Worm (Caenorhabditis elegans): ENCODE results near the gene sfxn-1.4.

sfxn-1.4 gene

DNA sequence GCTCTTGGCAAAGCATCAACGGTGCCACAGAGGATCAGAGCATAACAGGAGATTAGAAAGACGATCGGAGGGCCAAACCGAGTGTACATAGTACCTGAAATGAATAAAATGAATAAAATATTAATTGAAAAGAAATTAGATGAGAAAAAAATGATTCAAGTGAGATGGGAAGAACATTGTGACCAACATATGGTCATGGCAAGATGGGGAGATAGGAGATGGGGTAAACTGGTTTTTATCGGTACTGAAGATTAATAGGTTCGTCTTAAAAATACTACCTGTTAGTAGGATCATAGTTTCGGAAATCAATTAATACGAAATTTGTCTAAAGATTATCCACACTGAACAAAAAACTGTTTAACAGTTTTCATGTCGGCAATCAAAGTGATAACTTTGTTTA lies 24.0 kb downstream of the sfxn-1.4 start, which contains the start of gene nep-1:
Gene nep-1, minus strand, starts transcription at position 101 of the 400 bp plus-strand sequence.
- TF ChIP-seq ztf-16 (tag; optimal IDR thresholded peaks at IDR 0.05) (no peak), eyg-1 (tag; optimal IDR thresholded peaks at IDR 0.05) (no peak), Y22D7AL.16 (tag; optimal IDR thresholded peaks at IDR 0.05) (no peak), unc-55 (GFP tag; optimal IDR thresholded peaks at IDR 0.05) (no peak), K09A11.1 (tag; optimal IDR thresholded peaks at IDR 0.05; ENCODE audit: insufficient read depth) (no peak), ceh-18 (tag; optimal IDR thresholded peaks at IDR 0.05) (no peak)

DNA sequence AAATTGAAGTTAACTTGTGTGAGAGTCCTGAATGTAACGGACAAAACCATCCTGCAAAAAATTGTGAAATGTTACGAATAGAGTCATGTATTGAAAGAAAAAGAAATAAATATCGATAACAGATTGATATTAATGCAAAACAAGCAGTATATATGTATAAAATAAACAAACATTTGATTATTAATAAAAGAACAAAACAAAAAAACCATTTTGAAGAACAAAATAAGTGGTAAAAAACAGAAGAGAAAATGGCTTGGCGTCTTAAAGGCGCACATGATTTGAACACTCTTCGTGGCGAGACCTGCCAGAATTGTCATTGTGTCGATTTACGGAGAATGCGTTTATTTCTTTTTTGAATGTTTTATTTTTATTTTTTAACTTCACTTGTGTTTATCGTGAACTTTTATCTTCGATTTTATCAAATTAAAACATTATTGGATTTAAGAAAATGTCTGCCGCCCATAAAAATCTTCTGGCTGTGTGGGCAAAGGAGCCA lies 28.3 kb downstream of the sfxn-1.4 start, which contains the start of the genes rad-23 and rpn-12:
Gene rad-23, minus strand, starts transcription at position 51 of the 496 bp plus-strand sequence.
Gene rpn-12, plus strand, starts transcription at position 446 of the 496 bp plus-strand sequence.
- TF ChIP-seq C38D4.7 (GFP tag; optimal IDR thresholded peaks at IDR 0.05) (no peak), hlh-30 (tag; optimal IDR thresholded peaks at IDR 0.05; ENCODE audit: insufficient read depth) (peak; percentile 0), nfya-1 (tag; optimal IDR thresholded peaks at IDR 0.05) (peak; percentile 29), unc-42 (tag; optimal IDR thresholded peaks at IDR 0.05) (peak; percentile 47), ceh-31 (tag; optimal IDR thresholded peaks at IDR 0.05) (peak; percentile 29)

DNA sequence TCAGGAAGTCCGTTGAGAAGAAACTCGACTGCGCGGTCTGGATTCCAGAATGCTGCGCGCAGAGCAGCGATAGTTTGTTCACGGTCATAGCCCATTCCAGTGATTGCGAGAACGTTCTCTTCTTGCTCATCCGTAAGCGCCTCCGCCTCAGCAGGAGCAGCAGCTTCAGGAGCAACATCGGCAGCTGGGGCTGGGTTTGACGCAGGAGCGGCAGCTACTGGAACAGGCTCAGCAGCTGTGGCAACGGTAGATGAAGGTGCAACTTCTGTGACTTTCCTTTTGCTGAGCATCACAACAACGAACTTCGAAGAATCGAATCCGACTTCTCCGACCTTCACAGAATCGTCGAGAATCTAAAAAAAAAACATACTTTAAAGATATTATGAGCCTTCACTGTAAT lies 28.9 kb downstream of the sfxn-1.4 start:
- TF ChIP-seq rnt-1 (tag; optimal IDR thresholded peaks at IDR 0.05): no peak
- no peak for TF ChIP-seq fkh-6 (tag; optimal IDR thresholded peaks at IDR 0.05)
- no peak for TF ChIP-seq Y22D7AL.16 (tag; optimal IDR thresholded peaks at IDR 0.05)
- no peak for TF ChIP-seq C38D4.7 (GFP tag; optimal IDR thresholded peaks at IDR 0.05)
- no peak for TF ChIP-seq ahr-1 (tag; optimal IDR thresholded peaks at IDR 0.05)
- no peak for TF ChIP-seq gmeb-2 (tag; optimal IDR thresholded peaks at IDR 0.05)
- no peak for TF ChIP-seq T23F11.4 (GFP tag; optimal IDR thresholded peaks at IDR 0.05)
- TF ChIP-seq ttx-3 (tag; optimal IDR thresholded peaks at IDR 0.05): no peak

DNA sequence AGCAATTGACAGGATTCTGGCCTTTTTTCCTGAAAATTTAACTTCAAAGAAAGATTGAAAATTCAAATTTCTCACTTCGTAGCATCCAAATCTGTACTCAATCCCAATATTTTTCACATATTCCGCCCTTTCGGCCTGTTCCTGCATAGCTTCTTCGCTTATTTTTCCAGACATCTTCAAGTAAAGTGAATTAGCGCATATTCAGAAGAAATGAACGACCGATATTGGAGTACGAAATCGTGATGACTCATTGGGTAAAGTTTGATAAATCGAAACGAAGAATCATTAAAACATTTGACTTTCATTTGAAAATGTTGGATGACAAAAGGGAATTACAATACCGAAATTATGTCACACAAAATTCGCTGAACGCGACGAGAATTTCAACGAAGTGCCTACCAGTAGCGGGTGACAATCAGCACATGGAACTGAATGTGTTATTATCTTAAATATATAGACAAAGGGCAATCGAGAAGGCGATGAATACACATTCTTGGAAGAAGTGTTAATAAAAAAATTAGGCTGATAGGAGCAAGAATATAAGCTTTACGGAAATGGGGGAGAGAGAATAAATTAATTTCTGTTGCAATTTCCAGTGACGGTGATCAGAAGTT lies 30.0 kb downstream of the sfxn-1.4 start, which contains the start of gene coa-7:
Gene coa-7, minus strand, starts transcription at position 174 of the 614 bp plus-strand sequence.
- no peak for TF ChIP-seq ceh-22 (tag; optimal IDR thresholded peaks at IDR 0.05)
- TF ChIP-seq ceh-2 (tag; optimal IDR thresholded peaks at IDR 0.05): no peak
- TF ChIP-seq ceh-30 (tag; optimal IDR thresholded peaks at IDR 0.05): no peak
- no peak for TF ChIP-seq lim-6 (tag; optimal IDR thresholded peaks at IDR 0.05)
- no peak for TF ChIP-seq unc-86 (tag; optimal IDR thresholded peaks at IDR 0.05)
- TF ChIP-seq nfya-1 (tag; optimal IDR thresholded peaks at IDR 0.05): no peak
- TF ChIP-seq Y22D7AL.16 (tag; optimal IDR thresholded peaks at IDR 0.05): no peak
- no peak for TF ChIP-seq nhr-11 (tag; optimal IDR thresholded peaks at IDR 0.05)
- TF ChIP-seq hlh-13 (GFP tag; optimal IDR thresholded peaks at IDR 0.05): no peak
- no peak for TF ChIP-seq ref-2 (tag; optimal IDR thresholded peaks at IDR 0.05)
- no peak for TF ChIP-seq dmd-4 (tag; optimal IDR thresholded peaks at IDR 0.05; ENCODE audit: borderline replicate concordance)
- no peak for TF ChIP-seq ceh-6 (GFP tag; optimal IDR thresholded peaks at IDR 0.05)

DNA sequence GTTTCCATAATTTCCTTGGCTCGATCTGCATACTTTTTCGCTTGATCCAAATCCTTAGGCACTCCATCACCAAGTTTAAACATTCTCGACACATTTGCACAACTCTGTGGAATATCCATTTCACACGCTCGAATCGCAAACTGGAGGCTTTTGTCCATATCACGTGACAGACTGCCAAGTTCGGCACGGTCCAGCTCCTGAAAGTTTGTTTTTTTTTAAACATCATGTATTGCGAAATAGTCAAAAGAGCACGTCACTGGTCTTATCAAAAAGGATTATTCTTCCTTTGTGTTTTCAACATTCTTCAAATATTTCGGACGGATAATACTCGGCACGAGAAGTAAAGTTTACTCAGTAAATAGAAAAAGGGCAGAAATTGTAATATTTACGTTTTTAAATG lies 31.8 kb downstream of the sfxn-1.4 start:
- TF ChIP-seq hlh-30 (tag; optimal IDR thresholded peaks at IDR 0.05; ENCODE audit: insufficient read depth) (peak; percentile 49), nhr-11 (tag; optimal IDR thresholded peaks at IDR 0.05) (no peak), hlh-15 (tag; optimal IDR thresholded peaks at IDR 0.05) (no peak)

DNA sequence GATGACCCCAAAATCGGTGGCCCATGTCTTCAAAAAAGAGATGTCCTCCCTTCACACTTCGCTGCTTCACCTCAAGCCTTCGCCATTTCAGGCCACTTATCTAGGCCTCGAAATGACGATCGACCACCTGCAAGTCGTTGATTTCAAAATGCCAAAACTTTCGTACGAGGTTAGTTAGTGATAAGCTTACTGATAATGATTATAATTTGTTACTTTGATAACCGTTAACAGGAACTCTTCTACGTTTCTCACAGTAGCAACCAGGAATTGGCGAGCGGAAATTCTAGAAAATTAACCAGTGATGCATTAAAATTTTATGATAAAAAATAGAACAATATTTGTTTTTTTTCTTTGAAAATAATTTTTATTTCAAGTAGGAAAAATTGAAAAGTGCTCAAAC lies 34.2 kb downstream of the sfxn-1.4 start:
- TF ChIP-seq pqm-1 (tag; optimal IDR thresholded peaks at IDR 0.05): no peak
- no peak for TF ChIP-seq hlh-13 (GFP tag; optimal IDR thresholded peaks at IDR 0.05)
- TF ChIP-seq odd-2 (tag; optimal IDR thresholded peaks at IDR 0.05): no peak
- no peak for TF ChIP-seq lin-11 (tag; optimal IDR thresholded peaks at IDR 0.05)
- TF ChIP-seq hlh-8 (tag; optimal IDR thresholded peaks at IDR 0.05): no peak
- TF ChIP-seq ama-1 (optimal IDR thresholded peaks at IDR 0.05): no peak
- no peak for TF ChIP-seq K09A11.1 (tag; optimal IDR thresholded peaks at IDR 0.05; ENCODE audit: insufficient read depth)
- no peak for TF ChIP-seq ceh-48 (tag; optimal IDR thresholded peaks at IDR 0.05)
- no peak for TF ChIP-seq rnt-1 (tag; optimal IDR thresholded peaks at IDR 0.05)
- no peak for TF ChIP-seq unc-86 (tag; optimal IDR thresholded peaks at IDR 0.05)
- no peak for TF ChIP-seq hlh-6 (tag; optimal IDR thresholded peaks at IDR 0.05)
- no peak for TF ChIP-seq eyg-1 (tag; optimal IDR thresholded peaks at IDR 0.05)
- no peak for TF ChIP-seq ztf-16 (tag; optimal IDR thresholded peaks at IDR 0.05)
- no peak for TF ChIP-seq fax-1 (tag; optimal IDR thresholded peaks at IDR 0.05)
- TF ChIP-seq nhr-11 (tag; optimal IDR thresholded peaks at IDR 0.05): no peak
- TF ChIP-seq unc-3 (GFP tag; conservative IDR thresholded peaks at IDR 0.05): no peak
- no peak for TF ChIP-seq unc-3 (tag; optimal IDR thresholded peaks at IDR 0.05)

Measured in whole organism, late embryonic.